Worm (Caenorhabditis elegans) whole organism, L1 larva: Measurements from ENCODE around the gene Y53G8AR.9.

Experiments
- C04F5.9 ChIP-seq: sonication (generic microtip); optimal IDR thresholded peaks from 2 replicates; lab custom pipeline; 2016; ENCODE audit warnings: missing genetic modification characterization, missing compliant biosample characterization
- C34B4.2 ChIP-seq: sonication (generic microtip); optimal IDR thresholded peaks from 2 replicates; lab custom pipeline; 2017; ENCODE audit warnings: mild to moderate bottlenecking, missing genetic modification characterization, missing compliant biosample characterization
- F16B12.6 ChIP-seq: fragments of 150-350 bp; optimal IDR thresholded peaks from 2 replicates; lab custom pipeline; 2014; ENCODE audit warnings: missing biosample characterization, missing genetic modification characterization
- Y116A8C.19 ChIP-seq: sonication (generic microtip); optimal IDR thresholded peaks from 2 replicates; lab custom pipeline; 2016; ENCODE audit warnings: missing compliant biosample characterization, missing genetic modification characterization, borderline replicate concordance
- aha-1 ChIP-seq: fragments of 150-350 bp; optimal IDR thresholded peaks from 2 replicates; lab custom pipeline; 2014; ENCODE audit warnings: missing biosample characterization, missing genetic modification characterization
- blmp-1 ChIP-seq: fragments of 150-350 bp; optimal IDR thresholded peaks from 2 replicates; lab custom pipeline; 2014; ENCODE audit warnings: missing biosample characterization, missing genetic modification characterization
- ceh-63 ChIP-seq: fragments of 200-800 bp; sonication (Bioruptor generic); optimal IDR thresholded peaks from 2 replicates; lab custom pipeline; 2018; ENCODE audit warnings: mild to moderate bottlenecking, missing genetic modification characterization, missing compliant biosample characterization
- ceh-8 ChIP-seq: fragments of 200-800 bp; sonication (Bioruptor generic); optimal IDR thresholded peaks from 2 replicates; lab custom pipeline; 2018; ENCODE audit warnings: mild to moderate bottlenecking, missing genetic modification characterization, moderate library complexity, missing compliant biosample characterization
- ceh-88 ChIP-seq: fragments of 200-800 bp; sonication (Bioruptor generic); IDR thresholded peaks from 2 replicates; pipeline ENCODE4 v1.3.6; 2022; ENCODE audit warnings: missing genetic modification characterization, missing compliant biosample characterization
- ces-1 ChIP-seq: fragments of 150-350 bp; optimal IDR thresholded peaks from 2 replicates; lab custom pipeline; 2014; ENCODE audit warnings: missing biosample characterization, missing genetic modification reagents, missing genetic modification characterization
- dpl-1 ChIP-seq, 3 experiments: fragments of 150-350 bp in 2 of 3; sonication (generic microtip) in 1 of 3; optimal IDR thresholded peaks; 2 replicates each; lab custom pipeline; 2014 to 2017; ENCODE audit warnings: missing biosample characterization in 3 of 3, missing genetic modification characterization in 3 of 3, missing genetic modification reagents in 3 of 3
- efl-3 ChIP-seq: fragments of 200-800 bp; sonication (Bioruptor generic); optimal IDR thresholded peaks from 2 replicates; lab custom pipeline; 2018; ENCODE audit warnings: mild to moderate bottlenecking, missing genetic modification characterization, missing compliant biosample characterization
- egl-13 ChIP-seq: sonication (generic microtip); optimal IDR thresholded peaks from 2 replicates; lab custom pipeline; 2016; ENCODE audit warnings: missing genotype, missing genetic modification reagents, missing genetic modification characterization, missing compliant biosample characterization
- egl-27 ChIP-seq, 2 experiments: fragments of 150-350 bp in 1 of 2; sonication (generic microtip); optimal IDR thresholded peaks; 3 replicates each; lab custom pipeline; 2017 to 2018; ENCODE audit warnings: missing biosample characterization in 2 of 2, missing genetic modification characterization in 2 of 2, missing genetic modification reagents in 2 of 2
- elt-2 ChIP-seq: sonication (generic microtip); optimal IDR thresholded peaks from 2 replicates; lab custom pipeline; 2016; ENCODE audit warnings: missing genetic modification characterization, mild to moderate bottlenecking, inconsistent platforms, missing compliant biosample characterization, missing genetic modification reagents
- elt-3 ChIP-seq, 6 experiments: fragments of 150-350 bp in 1 of 6; sonication (generic microtip); optimal IDR thresholded peaks; 2 replicates each; lab custom pipeline; 2017 to 2018; ENCODE audit warnings: missing biosample characterization in 6 of 6, missing genetic modification characterization in 6 of 6, inconsistent platforms in 1 of 6
- ets-5 ChIP-seq: fragments of 200-800 bp; sonication (Bioruptor generic); IDR thresholded peaks from 2 replicates; pipeline ENCODE4 v1.3.6; 2022; ENCODE audit warnings: missing genetic modification characterization, missing compliant biosample characterization
- fkh-8 ChIP-seq: sonication (generic microtip); optimal IDR thresholded peaks from 2 replicates; lab custom pipeline; 2016; ENCODE audit warnings: mild to moderate bottlenecking, missing genetic modification characterization, missing compliant biosample characterization
- fos-1 ChIP-seq: fragments of 150-350 bp; optimal IDR thresholded peaks from 2 replicates; lab custom pipeline; 2014; ENCODE audit warnings: missing biosample characterization, missing genetic modification characterization
- grh-1 ChIP-seq: fragments of 200-800 bp; sonication (Bioruptor generic); IDR thresholded peaks from 2 replicates; pipeline ENCODE4 v1.3.6; 2022; ENCODE audit warnings: missing genetic modification reagents, missing genetic modification characterization, missing compliant biosample characterization
- hlh-17 ChIP-seq: fragments of 200-800 bp; sonication (Bioruptor generic); optimal IDR thresholded peaks from 2 replicates; lab custom pipeline; 2018; ENCODE audit warnings: missing genetic modification characterization, mild to moderate bottlenecking, missing compliant biosample characterization, moderate library complexity, borderline replicate concordance
- hlh-4 ChIP-seq: sonication (generic microtip); optimal IDR thresholded peaks from 2 replicates; lab custom pipeline; 2016; ENCODE audit warnings: mild to moderate bottlenecking, missing genetic modification characterization, missing compliant biosample characterization
- hpl-2 ChIP-seq: fragments of 150-350 bp; optimal IDR thresholded peaks from 2 replicates; lab custom pipeline; 2014; ENCODE audit warnings: missing biosample characterization, missing genetic modification reagents, missing genetic modification characterization
- irx-1 ChIP-seq: sonication (generic microtip); optimal IDR thresholded peaks from 2 replicates; lab custom pipeline; 2016; ENCODE audit warnings: missing genetic modification characterization, missing compliant biosample characterization
- lin-13 ChIP-seq: fragments of 150-350 bp; optimal IDR thresholded peaks from 2 replicates; lab custom pipeline; 2014; ENCODE audit warnings: missing biosample characterization, missing genetic modification reagents, missing genetic modification characterization
- lin-35 ChIP-seq, 2 experiments: fragments of 150-350 bp; optimal IDR thresholded peaks; 2 replicates each; lab custom pipeline; 2014; ENCODE audit warnings: missing biosample characterization in 2 of 2, missing genetic modification characterization in 2 of 2, missing genetic modification reagents in 2 of 2
- lin-39 ChIP-seq: fragments of 150-350 bp; optimal IDR thresholded peaks from 2 replicates; lab custom pipeline; 2014; ENCODE audit warnings: missing biosample characterization, missing genetic modification reagents, missing genetic modification characterization
- lir-3 ChIP-seq: sonication (generic microtip); optimal IDR thresholded peaks from 2 replicates; lab custom pipeline; 2016; ENCODE audit warnings: mild to moderate bottlenecking, missing genetic modification characterization, moderate library complexity, missing compliant biosample characterization; ENCODE audit not compliant: poor library complexity
- lsy-2 ChIP-seq, 2 experiments: fragments of 150-350 bp; optimal IDR thresholded peaks; 2 replicates each; lab custom pipeline; 2014; ENCODE audit warnings: missing biosample characterization in 2 of 2, missing genetic modification characterization in 2 of 2
- mef-2 ChIP-seq: fragments of 150-350 bp; optimal IDR thresholded peaks from 2 replicates; lab custom pipeline; 2014; ENCODE audit warnings: missing biosample characterization, missing genetic modification characterization
- mep-1 ChIP-seq: fragments of 150-350 bp; optimal IDR thresholded peaks from 2 replicates; lab custom pipeline; 2014; ENCODE audit warnings: missing biosample characterization, missing genetic modification characterization
- nhr-11 ChIP-seq: fragments of 150-350 bp; optimal IDR thresholded peaks from 2 replicates; lab custom pipeline; 2014; ENCODE audit warnings: missing biosample characterization, missing genetic modification characterization
- nhr-20 ChIP-seq: sonication (generic microtip); optimal IDR thresholded peaks from 2 replicates; lab custom pipeline; 2016; ENCODE audit warnings: mild to moderate bottlenecking, missing genetic modification characterization, missing compliant biosample characterization
- nhr-237 ChIP-seq: fragments of 150-350 bp; optimal IDR thresholded peaks from 2 replicates; lab custom pipeline; 2014; ENCODE audit warnings: missing biosample characterization, missing genetic modification characterization
- nhr-47 ChIP-seq: sonication (generic microtip); optimal IDR thresholded peaks from 2 replicates; lab custom pipeline; 2016; ENCODE audit warnings: mild to moderate bottlenecking, missing genetic modification characterization, moderate library complexity, missing compliant biosample characterization
- nhr-71 ChIP-seq: sonication (generic microtip); optimal IDR thresholded peaks from 2 replicates; lab custom pipeline; 2016; ENCODE audit warnings: mild to moderate bottlenecking, missing genetic modification characterization, moderate library complexity, missing compliant biosample characterization
- nhr-76 ChIP-seq: sonication (generic microtip); optimal IDR thresholded peaks from 2 replicates; lab custom pipeline; 2017; ENCODE audit warnings: missing biosample characterization, missing genetic modification characterization
- nhr-85 ChIP-seq: sonication (generic microtip); peaks from one replicate; lab custom pipeline; 2016; ENCODE audit warnings: missing genetic modification characterization, inconsistent platforms, missing compliant biosample characterization
- nhr-90 ChIP-seq: sonication (generic microtip); optimal IDR thresholded peaks from 2 replicates; lab custom pipeline; 2016; ENCODE audit warnings: mild to moderate bottlenecking, missing genetic modification characterization, missing compliant biosample characterization; ENCODE audit not compliant: poor library complexity
- pqm-1 ChIP-seq: sonication (generic microtip); optimal IDR thresholded peaks from 3 replicates; lab custom pipeline; 2017; ENCODE audit warnings: missing biosample characterization, missing genetic modification characterization
- snpc-4 ChIP-seq: fragments of 150-350 bp; optimal IDR thresholded peaks from 2 replicates; lab custom pipeline; 2014; ENCODE audit warnings: missing biosample characterization, missing genetic modification characterization
- snu-23 ChIP-seq: sonication (generic microtip); optimal IDR thresholded peaks from 2 replicates; lab custom pipeline; 2016; ENCODE audit warnings: missing genetic modification characterization, missing compliant biosample characterization
- sox-4 ChIP-seq: sonication (generic microtip); optimal IDR thresholded peaks from 2 replicates; lab custom pipeline; 2016; ENCODE audit warnings: missing genetic modification characterization, missing compliant biosample characterization
- sptf-1 ChIP-seq: fragments of 150-350 bp; optimal IDR thresholded peaks from 2 replicates; lab custom pipeline; 2014; ENCODE audit warnings: missing biosample characterization, missing genetic modification characterization
- sup-37 ChIP-seq: fragments of 200-800 bp; sonication (Bioruptor generic); optimal IDR thresholded peaks from 2 replicates; lab custom pipeline; 2018; ENCODE audit warnings: mild to moderate bottlenecking, missing genetic modification characterization, missing compliant biosample characterization
- swsn-7 ChIP-seq: sonication (generic microtip); optimal IDR thresholded peaks from 2 replicates; lab custom pipeline; 2016; ENCODE audit warnings: missing genetic modification characterization, missing compliant biosample characterization
- tbx-2 ChIP-seq: sonication (generic microtip); optimal IDR thresholded peaks from 2 replicates; lab custom pipeline; 2016; ENCODE audit warnings: missing genetic modification characterization, missing compliant biosample characterization
- tlp-1 ChIP-seq: fragments of 150-350 bp; optimal IDR thresholded peaks from 2 replicates; lab custom pipeline; 2014; ENCODE audit warnings: missing biosample characterization, missing genetic modification characterization
- unc-62 ChIP-seq: fragments of 150-350 bp; optimal IDR thresholded peaks from 2 replicates; lab custom pipeline; 2014; ENCODE audit warnings: missing biosample characterization, missing genetic modification reagents, missing genetic modification characterization
- unc-86 ChIP-seq: sonication (generic microtip); optimal IDR thresholded peaks from 2 replicates; lab custom pipeline; 2016; ENCODE audit warnings: missing genetic modification characterization, missing compliant biosample characterization
- unc-98 ChIP-seq: fragments of 200-800 bp; sonication (Bioruptor generic); IDR thresholded peaks from 2 replicates; pipeline ENCODE4 v1.3.6; 2022; ENCODE audit warnings: missing genetic modification characterization, missing compliant biosample characterization
- vab-15 ChIP-seq: sonication (generic microtip); optimal IDR thresholded peaks from 2 replicates; lab custom pipeline; 2017; ENCODE audit warnings: missing genotype, mild to moderate bottlenecking, missing genetic modification characterization, missing compliant biosample characterization
- xbp-1 ChIP-seq: sonication (generic microtip); optimal IDR thresholded peaks from 2 replicates; lab custom pipeline; 2016; ENCODE audit warnings: missing genetic modification characterization, missing compliant biosample characterization
- zag-1 ChIP-seq: fragments of 150-350 bp; optimal IDR thresholded peaks from 2 replicates; lab custom pipeline; 2014; ENCODE audit warnings: missing biosample characterization, missing genetic modification characterization

Y53G8AR.9 gene

ce11 chrIII:3273141-3273540, 47.9 kb downstream of the Y53G8AR.9 start:
- TF ChIP-seq nhr-85 (tag; lab: Kevin White, UChicago) (peak; percentile 75), pqm-1 (tag; lab: Kevin White, UChicago) (no peak), nhr-90 (tag; lab: Kevin White, UChicago) (no peak), C04F5.9 (tag; lab: Kevin White, UChicago) (no peak), vab-15 (tag; lab: Kevin White, UChicago) (no peak), nhr-11 (tag; lab: Kevin White, UChicago) (no peak), lsy-2 (tag; optimal IDR thresholded peaks at IDR 0.05; lab: Kevin White, UChicago) (peak; percentile 45 to 69), Y116A8C.19 (tag; lab: Kevin White, UChicago) (no peak), nhr-76 (no peak), ces-1 (GFP tag; lab: Kevin White, UChicago) (no peak), snpc-4 (no peak), hlh-17 (GFP tag; lab: Kevin White, UChicago) (no peak), nhr-71 (tag; lab: Kevin White, UChicago) (peak; percentile 69), efl-3 (GFP tag; lab: Kevin White, UChicago) (no peak), aha-1 (no peak), ceh-8 (GFP tag; lab: Kevin White, UChicago) (no peak), elt-3 (tag; optimal IDR thresholded peaks at IDR 0.05; lab: Kevin White, UChicago) (no peak), egl-13 (tag; lab: Kevin White, UChicago) (no peak), sptf-1 (no peak), nhr-20 (tag; lab: Kevin White, UChicago) (peak; percentile 71), unc-62 (GFP tag; lab: Kevin White, UChicago) (no peak), ceh-63 (GFP tag; lab: Kevin White, UChicago) (no peak), dpl-1 (GFP tag; optimal IDR thresholded peaks at IDR 0.05; lab: Kevin White, UChicago) (peak in 2 of 3 experiments; percentile 11 to 27), ets-5 (GFP tag; lab: Robert Waterston, UW) (no peak), C34B4.2 (no peak), ceh-88 (no peak), unc-86 (no peak), grh-1 (GFP tag; lab: Robert Waterston, UW) (no peak), lin-35 (GFP tag; optimal IDR thresholded peaks at IDR 0.05; lab: Kevin White, UChicago) (peak; percentile 54 to 61), nhr-47 (tag; lab: Kevin White, UChicago) (peak; percentile 20), xbp-1 (tag; lab: Kevin White, UChicago) (peak; percentile 12), egl-27 (tag; optimal IDR thresholded peaks at IDR 0.05; lab: Kevin White, UChicago) (no peak), irx-1 (tag; lab: Kevin White, UChicago) (no peak), hlh-4 (no peak), unc-98 (GFP tag; lab: Robert Waterston, UW) (no peak), swsn-7 (tag; lab: Kevin White, UChicago) (peak; percentile 27), blmp-1 (tag; lab: Kevin White, UChicago) (peak; percentile 74), mep-1 (tag; lab: Kevin White, UChicago) (peak; percentile 65), lin-13 (GFP tag; lab: Kevin White, UChicago) (peak; percentile 54), elt-2 (tag; lab: Kevin White, UChicago) (no peak), fkh-8 (tag; lab: Kevin White, UChicago) (peak; percentile 40), lin-39 (tag; lab: Kevin White, UChicago) (no peak), lir-3 (no peak), hpl-2 (GFP tag; lab: Kevin White, UChicago) (no peak), fos-1 (tag; lab: Kevin White, UChicago) (no peak), F16B12.6 (tag; lab: Kevin White, UChicago) (no peak), sup-37 (no peak), mef-2 (tag; lab: Kevin White, UChicago) (no peak), tlp-1 (tag; lab: Kevin White, UChicago) (no peak), snu-23 (GFP tag; lab: Kevin White, UChicago) (peak; percentile 71), nhr-237 (tag; lab: Kevin White, UChicago) (no peak), sox-4 (no peak), tbx-2 (peak; percentile 40), zag-1 (tag; lab: Kevin White, UChicago) (no peak)
